Worm (Caenorhabditis elegans) whole organism, L4 larva: ENCODE results near the gene C10C5.7.

Experiments
- F10B5.3 ChIP-seq: sonication (generic microtip); optimal IDR thresholded peaks from 2 replicates; lab custom pipeline; 2016; ENCODE audit warnings: mild to moderate bottlenecking, missing genetic modification characterization, missing compliant biosample characterization
- F44E2.7 ChIP-seq: fragments of 200-800 bp; sonication (Bioruptor generic); IDR thresholded peaks from 2 replicates; pipeline ENCODE4 v2.1.2; 2022; ENCODE audit warnings: missing genetic modification characterization, missing compliant biosample characterization
- T20F7.1 ChIP-seq: fragments of 200-800 bp; sonication (Bioruptor generic); optimal IDR thresholded peaks from 2 replicates; lab custom pipeline; 2018; ENCODE audit warnings: mild to moderate bottlenecking, missing genetic modification characterization, missing compliant biosample characterization
- T26A8.4 ChIP-seq: fragments of 200-800 bp; sonication (Bioruptor generic); IDR thresholded peaks from 2 replicates; pipeline ENCODE4 v1.3.6; 2022; ENCODE audit warnings: missing genetic modification characterization, missing compliant biosample characterization
- Y75B8A.6 ChIP-seq: fragments of 200-800 bp; sonication (Bioruptor generic); IDR thresholded peaks from 2 replicates; pipeline ENCODE4 v1.3.6; 2022; ENCODE audit warnings: missing genetic modification reagents, missing genetic modification characterization, missing compliant biosample characterization
- ZK337.2 ChIP-seq: fragments of 200-800 bp; sonication (Bioruptor generic); IDR thresholded peaks from 2 replicates; pipeline ENCODE4 v1.3.6; 2022; ENCODE audit warnings: missing genetic modification reagents, missing genetic modification characterization, missing compliant biosample characterization
- attf-4 ChIP-seq: sonication (generic microtip); optimal IDR thresholded peaks from 3 replicates; lab custom pipeline; 2017; ENCODE audit warnings: missing biosample characterization, missing genetic modification characterization
- ceh-32 ChIP-seq: sonication (generic microtip); optimal IDR thresholded peaks from 2 replicates; lab custom pipeline; 2016; ENCODE audit warnings: mild to moderate bottlenecking, missing genetic modification characterization, missing compliant biosample characterization; ENCODE audit not compliant: poor library complexity
- ceh-44 ChIP-seq: fragments of 200-800 bp; sonication (Bioruptor generic); IDR thresholded peaks from 2 replicates; pipeline ENCODE4 v1.3.6; 2022; ENCODE audit warnings: missing genetic modification reagents, missing genetic modification characterization, missing compliant biosample characterization
- cey-2 ChIP-seq: sonication (generic microtip); optimal IDR thresholded peaks from 3 replicates; lab custom pipeline; 2017; ENCODE audit warnings: missing genetic modification characterization, mild to moderate bottlenecking, missing compliant biosample characterization, antibody characterized with exemption, borderline replicate concordance; ENCODE audit not compliant: insufficient read depth
- daf-16 ChIP-seq, 3 experiments: sonication (generic microtip); optimal IDR thresholded peaks; 2 replicates each; lab custom pipeline; 2016 to 2017; ENCODE audit warnings: missing genetic modification characterization in 3 of 3, missing genetic modification reagents in 3 of 3, mild to moderate bottlenecking in 2 of 3, missing compliant biosample characterization in 2 of 3, missing biosample characterization in 1 of 3, moderate library complexity in 1 of 3
- daf-19 ChIP-seq: fragments of 200-800 bp; sonication (Bioruptor generic); conservative IDR thresholded peaks from 2 replicates; pipeline ENCODE4 v1.3.6; 2022; ENCODE audit warnings: missing genetic modification characterization, missing compliant biosample characterization
- dpl-1 ChIP-seq: fragments of 150-350 bp; optimal IDR thresholded peaks from 2 replicates; lab custom pipeline; 2014; ENCODE audit warnings: missing biosample characterization, missing genetic modification reagents, missing genetic modification characterization
- duxl-1 ChIP-seq: sonication (generic microtip); optimal IDR thresholded peaks from 2 replicates; lab custom pipeline; 2016; ENCODE audit warnings: mild to moderate bottlenecking, missing genetic modification characterization, moderate library complexity, missing compliant biosample characterization; ENCODE audit not compliant: poor library complexity
- dve-1 ChIP-seq: sonication (generic microtip); optimal IDR thresholded peaks from 2 replicates; lab custom pipeline; 2017; ENCODE audit warnings: antibody characterized with exemption, mild to moderate bottlenecking, missing genetic modification characterization, missing compliant biosample characterization; ENCODE audit not compliant: insufficient read depth
- egl-27 ChIP-seq: sonication (generic microtip); optimal IDR thresholded peaks from 3 replicates; lab custom pipeline; 2017; ENCODE audit warnings: missing biosample characterization, missing genetic modification reagents, missing genetic modification characterization
- fkh-10 ChIP-seq: fragments of 150-350 bp; optimal IDR thresholded peaks from 2 replicates; lab custom pipeline; 2014; ENCODE audit warnings: missing biosample characterization, missing genetic modification reagents, missing genetic modification characterization
- hlh-30 ChIP-seq: sonication (generic microtip); optimal IDR thresholded peaks from 2 replicates; lab custom pipeline; 2017; ENCODE audit warnings: antibody characterized with exemption, mild to moderate bottlenecking, missing genetic modification characterization, missing compliant biosample characterization; ENCODE audit not compliant: insufficient read depth
- lim-7 ChIP-seq: fragments of 200-800 bp; sonication (Bioruptor generic); IDR thresholded peaks from 2 replicates; pipeline ENCODE4 v1.3.6; 2022; ENCODE audit warnings: missing genetic modification characterization, missing compliant biosample characterization
- lin-38 ChIP-seq: fragments of 200-800 bp; sonication (Bioruptor generic); IDR thresholded peaks from 2 replicates; pipeline ENCODE4 v1.3.6; 2022; ENCODE audit warnings: missing genetic modification reagents, missing genetic modification characterization, missing compliant biosample characterization
- mdt-29 ChIP-seq: fragments of 200-800 bp; sonication (Bioruptor generic); IDR thresholded peaks from 2 replicates; pipeline ENCODE4 v1.3.6; 2022; ENCODE audit warnings: missing genetic modification reagents, missing genetic modification characterization, missing compliant biosample characterization
- mep-1 ChIP-seq: fragments of 150-350 bp; sonication (generic microtip); optimal IDR thresholded peaks from 3 replicates; lab custom pipeline; 2014; ENCODE audit warnings: missing biosample characterization, missing genetic modification characterization
- mes-2 ChIP-seq: sonication (generic microtip); optimal IDR thresholded peaks from 2 replicates; lab custom pipeline; 2016; ENCODE audit warnings: missing genotype, mild to moderate bottlenecking, missing genetic modification characterization, missing compliant biosample characterization; ENCODE audit not compliant: poor library complexity, severe bottlenecking
- nhr-10 ChIP-seq: fragments of 150-350 bp; optimal IDR thresholded peaks from 2 replicates; lab custom pipeline; 2014; ENCODE audit warnings: missing biosample characterization, missing genetic modification characterization
- nhr-102 ChIP-seq: sonication (generic microtip); optimal IDR thresholded peaks from 2 replicates; lab custom pipeline; 2016; ENCODE audit warnings: mild to moderate bottlenecking, missing genetic modification characterization, moderate library complexity, missing compliant biosample characterization
- nhr-237 ChIP-seq: sonication (generic microtip); optimal IDR thresholded peaks from 2 replicates; lab custom pipeline; 2017; ENCODE audit warnings: missing biosample characterization, missing genetic modification characterization
- nhr-28 ChIP-seq: fragments of 150-350 bp; optimal IDR thresholded peaks from 2 replicates; lab custom pipeline; 2014; ENCODE audit warnings: missing biosample characterization, missing genetic modification characterization
- nhr-41 ChIP-seq: fragments of 200-800 bp; sonication (Bioruptor generic); IDR thresholded peaks from 2 replicates; pipeline ENCODE4 v1.3.6; 2022; ENCODE audit warnings: missing genetic modification reagents, missing genetic modification characterization, missing compliant biosample characterization
- nhr-42 ChIP-seq: fragments of 200-800 bp; sonication (Bioruptor generic); IDR thresholded peaks from 2 replicates; pipeline ENCODE4 v1.3.6; 2022; ENCODE audit warnings: missing genetic modification characterization, missing compliant biosample characterization
- nhr-6 ChIP-seq: fragments of 150-350 bp; optimal IDR thresholded peaks from 2 replicates; lab custom pipeline; 2014; ENCODE audit warnings: missing biosample characterization, missing genetic modification characterization
- nhr-77 ChIP-seq: fragments of 150-350 bp; optimal IDR thresholded peaks from 2 replicates; lab custom pipeline; 2014; ENCODE audit warnings: missing biosample characterization, missing genetic modification characterization
- pqm-1 ChIP-seq: sonication (generic microtip); optimal IDR thresholded peaks from 2 replicates; lab custom pipeline; 2017; ENCODE audit warnings: missing biosample characterization, missing genetic modification characterization
- saeg-2 ChIP-seq: fragments of 200-800 bp; sonication (Bioruptor generic); IDR thresholded peaks from 2 replicates; pipeline ENCODE4 v1.3.6; 2022; ENCODE audit warnings: missing genetic modification reagents, missing genetic modification characterization, missing compliant biosample characterization
- set-16 ChIP-seq: fragments of 200-800 bp; sonication (Bioruptor generic); IDR thresholded peaks from 2 replicates; pipeline ENCODE4 v1.3.6; 2022; ENCODE audit warnings: missing genetic modification reagents, missing genetic modification characterization, missing compliant biosample characterization
- snpc-1.2 ChIP-seq: fragments of 200-800 bp; sonication (Bioruptor generic); IDR thresholded peaks from 2 replicates; pipeline ENCODE4 v1.3.6; 2022; ENCODE audit warnings: missing genetic modification reagents, missing genetic modification characterization, missing compliant biosample characterization
- spr-3 ChIP-seq: fragments of 200-800 bp; sonication (Bioruptor generic); optimal IDR thresholded peaks from 2 replicates; lab custom pipeline; 2018; ENCODE audit warnings: mild to moderate bottlenecking, missing genetic modification characterization, missing compliant biosample characterization
- tag-97 ChIP-seq: fragments of 200-800 bp; sonication (Bioruptor generic); IDR thresholded peaks from 2 replicates; pipeline ENCODE4 v1.3.6; 2022; ENCODE audit warnings: missing genetic modification characterization, missing compliant biosample characterization
- unc-130 ChIP-seq: sonication (generic microtip); optimal IDR thresholded peaks from 2 replicates; lab custom pipeline; 2016; ENCODE audit warnings: missing genetic modification reagents, missing genetic modification characterization, missing compliant biosample characterization
- unc-62 ChIP-seq, 3 experiments: fragments of 150-350 bp in 1 of 3; sonication (generic microtip); optimal IDR thresholded peaks in 2 of 3; peaks in 1 of 3; 1 replicate in 1 of 3; 2 replicates in 2 of 3; lab custom pipeline; 2014 to 2017; ENCODE audit warnings: missing biosample characterization in 3 of 3, missing genetic modification characterization in 3 of 3, missing genetic modification reagents in 3 of 3, missing genotype in 1 of 3
- zip-11 ChIP-seq: fragments of 200-800 bp; sonication (Bioruptor generic); IDR thresholded peaks from 2 replicates; pipeline ENCODE4 v1.3.6; 2022; ENCODE audit warnings: missing genetic modification characterization, missing compliant biosample characterization

The C10C5.7 gene

ce11 chrIV:9335552-9336251 is 49.2 kb upstream of the C10C5.7 start, which contains the start of the genes coa-4 and T20D3.14 (continued):
- TF ChIP-seq egl-27 (tag; lab: Kevin White, UChicago) = no peak
- no peak for TF ChIP-seq nhr-10
- no peak for TF ChIP-seq daf-16 (GFP tag; optimal IDR thresholded peaks at IDR 0.05; lab: Kevin White, UChicago)
- peak; percentile 64 for TF ChIP-seq daf-16 (tag; optimal IDR thresholded peaks at IDR 0.05; lab: Kevin White, UChicago)
- TF ChIP-seq tag-97 (GFP tag; lab: Robert Waterston, UW) = no peak
- TF ChIP-seq Y75B8A.6 = no peak
- TF ChIP-seq snpc-1.2 (GFP tag; lab: Robert Waterston, UW) = no peak
- TF ChIP-seq T20F7.1 (GFP tag; lab: Kevin White, UChicago) = no peak
- peak; percentile 35 for TF ChIP-seq dpl-1 (GFP tag; lab: Kevin White, UChicago)

- TF ChIP-seq nhr-42 (GFP tag; lab: Robert Waterston, UW) (no peak), mes-2 (tag; lab: Kevin White, UChicago) (peak; percentile 66), unc-130 (peak; percentile 67), nhr-102 (tag; lab: Kevin White, UChicago) (no peak)
These were observed 48.3 kb upstream of the C10C5.7 start, which contains the start of gene T20D3.5 for ce11 chrIV:9336538-9337090. Gene T20D3.5 (plus strand): TSS chrIV:9337040.

- TF ChIP-seq ZK337.2 (no peak), nhr-41 (GFP tag; lab: Robert Waterston, UW) (no peak), T20F7.1 (GFP tag; lab: Kevin White, UChicago) (peak; percentile 28), lim-7 (GFP tag; lab: Robert Waterston, UW) (no peak), nhr-237 (tag; lab: Kevin White, UChicago) (no peak), F10B5.3 (tag; lab: Kevin White, UChicago) (no peak), F44E2.7 (no peak), fkh-10 (GFP tag; lab: Kevin White, UChicago) (no peak), daf-16 (GFP tag; optimal IDR thresholded peaks at IDR 0.05; lab: Kevin White, UChicago) (no peak), daf-16 (tag; optimal IDR thresholded peaks at IDR 0.05; lab: Kevin White, UChicago) (peak; percentile 17), nhr-6 (no peak), unc-62 (GFP tag; optimal IDR thresholded peaks at IDR 0.05 in 1 of 2; lab: Kevin White, UChicago) (no peak), unc-62 (tag; optimal IDR thresholded peaks at IDR 0.05; lab: Kevin White, UChicago) (no peak), nhr-77 (tag; lab: Kevin White, UChicago) (no peak)
These were observed 45.7 kb upstream of the C10C5.7 start, which contains the start of gene T20D3.6 for ce11 chrIV:9339205-9339604. Gene T20D3.6 (minus strand): TSS chrIV:9339305.

ce11 chrIV:9341591-9341990 is 43.3 kb upstream of the C10C5.7 start, which contains the start of gene vps-26:
Gene vps-26 (minus strand): TSS chrIV:9341790.
- no peak for TF ChIP-seq nhr-237 (tag; lab: Kevin White, UChicago)
- TF ChIP-seq ceh-32 (tag; lab: Kevin White, UChicago) = no peak
- peak in 1 of 2 experiments; percentile 23 for TF ChIP-seq unc-62 (GFP tag; optimal IDR thresholded peaks at IDR 0.05 in 1 of 2; lab: Kevin White, UChicago)
- TF ChIP-seq unc-62 (tag; optimal IDR thresholded peaks at IDR 0.05; lab: Kevin White, UChicago) = no peak
- no peak for TF ChIP-seq attf-4 (tag; lab: Kevin White, UChicago)
- TF ChIP-seq set-16 (GFP tag; lab: Robert Waterston, UW) = no peak
- TF ChIP-seq spr-3 (GFP tag; lab: Kevin White, UChicago) = no peak
- TF ChIP-seq daf-19 (GFP tag; lab: Robert Waterston, UW) = no peak
- no peak for TF ChIP-seq unc-130
- no peak for TF ChIP-seq ceh-44
- TF ChIP-seq duxl-1 (tag; lab: Kevin White, UChicago) = no peak
- no peak for TF ChIP-seq nhr-102 (tag; lab: Kevin White, UChicago)
- no peak for TF ChIP-seq snpc-1.2 (GFP tag; lab: Robert Waterston, UW)
- peak; percentile 92 for TF ChIP-seq lin-38 (GFP tag; lab: Robert Waterston, UW)
- peak; percentile 13 for TF ChIP-seq pqm-1 (tag; lab: Kevin White, UChicago)
- TF ChIP-seq egl-27 (tag; lab: Kevin White, UChicago) = no peak
- no peak for TF ChIP-seq zip-11 (GFP tag; lab: Robert Waterston, UW)
- no peak for TF ChIP-seq T26A8.4 (GFP tag; lab: Robert Waterston, UW)
- peak; percentile 22 for TF ChIP-seq hlh-30 (tag; lab: Kevin White, UChicago)
- TF ChIP-seq nhr-42 (GFP tag; lab: Robert Waterston, UW) = no peak
- peak; percentile 15 for TF ChIP-seq nhr-28 (tag; lab: Kevin White, UChicago)
- no peak for TF ChIP-seq saeg-2
- TF ChIP-seq dve-1 = peak; percentile 52
- TF ChIP-seq mep-1 (tag; lab: Kevin White, UChicago) = peak; percentile 14
- no peak for TF ChIP-seq mdt-29
- TF ChIP-seq cey-2 = no peak
- no peak for TF ChIP-seq daf-16 (GFP tag; optimal IDR thresholded peaks at IDR 0.05; lab: Kevin White, UChicago)
- peak; percentile 81 for TF ChIP-seq daf-16 (tag; optimal IDR thresholded peaks at IDR 0.05; lab: Kevin White, UChicago)
